Fruit fly (Drosophila melanogaster): ENCODE measurements around the gene CG9593.

CG9593 gene

dm6 chr3R:15816276-15816675 is 14.2 kb downstream of the CG9593 start (continued):
- peak; percentile 47 for TF ChIP-seq Sox102F (GFP tag; optimal IDR thresholded peaks at IDR 0.05)
- no peak for TF ChIP-seq croc (GFP tag; conservative IDR thresholded peaks at IDR 0.05)
- TF ChIP-seq Deaf1 (tag; optimal IDR thresholded peaks at IDR 0.05), result no peak
- TF ChIP-seq pb (GFP tag; optimal IDR thresholded peaks at IDR 0.05), result no peak
- TF ChIP-seq Ets65A (GFP tag), result peak; percentile 92
- no peak for TF ChIP-seq CG17186 (GFP tag; optimal IDR thresholded peaks at IDR 0.05)
- TF ChIP-seq Jarid2 (GFP tag; optimal IDR thresholded peaks at IDR 0.05), result no peak
- no peak for TF ChIP-seq CG9932 (GFP tag; IDR thresholded peaks at IDR 0.05)
- TF ChIP-seq CG13123 (GFP tag; optimal IDR thresholded peaks at IDR 0.05), result no peak
- no peak for TF ChIP-seq CG17829 (tag; optimal IDR thresholded peaks at IDR 0.05)
- no peak for TF ChIP-seq CG6813 (GFP tag; optimal IDR thresholded peaks at IDR 0.05)
- no peak for TF ChIP-seq Max (GFP tag; optimal IDR thresholded peaks at IDR 0.05)
- peak; percentile 13; the same call in 1 of the 3 replicates for TF ChIP-seq CG2199 (GFP tag; IDR thresholded peaks at IDR 0.05)
- TF ChIP-seq slou (GFP tag; optimal IDR thresholded peaks at IDR 0.05), result no peak
- TF ChIP-seq Hsf (GFP tag; optimal IDR thresholded peaks at IDR 0.05), result peak; percentile 8
- no peak for TF ChIP-seq dm (GFP tag; optimal IDR thresholded peaks at IDR 0.05)
- no peak for TF ChIP-seq sd (tag; optimal IDR thresholded peaks at IDR 0.05)
- no peak for TF ChIP-seq CG17802 (tag; optimal IDR thresholded peaks at IDR 0.05)
- no peak for TF ChIP-seq chm (GFP tag; IDR thresholded peaks at IDR 0.05)
- no peak for TF ChIP-seq dati (GFP tag; IDR thresholded peaks at IDR 0.05)
- no peak for TF ChIP-seq crc (GFP tag; optimal IDR thresholded peaks at IDR 0.05)
- no peak for TF ChIP-seq CG6765 (GFP tag; optimal IDR thresholded peaks at IDR 0.05)
- no peak for TF ChIP-seq Lim3 (GFP tag; IDR thresholded peaks at IDR 0.05)
- no peak for TF ChIP-seq CG10543 (GFP tag; optimal IDR thresholded peaks at IDR 0.05)
- peak; percentile 28 for TF ChIP-seq lilli (GFP tag; optimal IDR thresholded peaks at IDR 0.05)
- no peak for TF ChIP-seq CG11696 (GFP tag; IDR thresholded peaks at IDR 0.05)
- no peak for TF ChIP-seq CG31224 (GFP tag; IDR thresholded peaks at IDR 0.05)
- peak; percentile 34 to 39 for TF ChIP-seq chif (GFP tag; optimal IDR thresholded peaks at IDR 0.05)
- TF ChIP-seq run (tag; optimal IDR thresholded peaks at IDR 0.05), result no peak
- no peak for TF ChIP-seq Oaz (GFP tag; IDR thresholded peaks at IDR 0.05)
- no peak for TF ChIP-seq CG14667 (GFP tag; IDR thresholded peaks at IDR 0.05)
- peak; percentile 1 for TF ChIP-seq CG5245 (GFP tag; optimal IDR thresholded peaks at IDR 0.05)
- peak; percentile 50; the same call in 1 of the 2 replicates for TF ChIP-seq ttk (GFP tag; IDR thresholded peaks at IDR 0.05)
- TF ChIP-seq ab (GFP tag; optimal IDR thresholded peaks at IDR 0.05), result no peak
- no peak for TF ChIP-seq nerfin-1 (tag; optimal IDR thresholded peaks at IDR 0.05)
- TF ChIP-seq Mrtf (GFP tag; IDR thresholded peaks at IDR 0.05), result no peak; the same call in 2 of the 3 replicates
- TF ChIP-seq rib (GFP tag; IDR thresholded peaks at IDR 0.05), result no peak
- no peak for TF ChIP-seq zen2 (GFP tag; IDR thresholded peaks at IDR 0.05; ENCODE audit: partially characterized antibody)
- no peak for TF ChIP-seq CG7556 (GFP tag; optimal IDR thresholded peaks at IDR 0.05)
- TF ChIP-seq ken (GFP tag; IDR thresholded peaks at IDR 0.05), result peak; percentile 35; the same call in 1 of the 3 replicates
- TF ChIP-seq ssp (GFP tag; IDR thresholded peaks at IDR 0.05), result no peak
- TF ChIP-seq sima (GFP tag; optimal IDR thresholded peaks at IDR 0.05), result no peak
- no peak for TF ChIP-seq CG3407 (GFP tag; optimal IDR thresholded peaks at IDR 0.05)
- TF ChIP-seq Atf-2 (GFP tag; optimal IDR thresholded peaks at IDR 0.05), result no peak
- TF ChIP-seq CG4424 (GFP tag; optimal IDR thresholded peaks at IDR 0.05), result no peak
- TF ChIP-seq oc (tag; optimal IDR thresholded peaks at IDR 0.05), result no peak
- no peak for TF ChIP-seq NC2α (GFP tag; optimal IDR thresholded peaks at IDR 0.05)
- no peak for TF ChIP-seq Usf (GFP tag; optimal IDR thresholded peaks at IDR 0.05)
- TF ChIP-seq MESR4 (GFP tag; optimal IDR thresholded peaks at IDR 0.05), result no peak
- no peak for TF ChIP-seq sr (GFP tag; IDR thresholded peaks at IDR 0.05)
- no peak for TF ChIP-seq Atf3 (GFP tag; optimal IDR thresholded peaks at IDR 0.05)
- no peak for TF ChIP-seq Hr3 (GFP tag; optimal IDR thresholded peaks at IDR 0.05)
- TF ChIP-seq ci (GFP tag; IDR thresholded peaks at IDR 0.05), result peak; percentile 60; the same call in 1 of the 3 replicates
